Worm (Caenorhabditis elegans) whole organism, L4 larva: Measurements from ENCODE around the gene F15A8.1.

ENCODE experiments used
- ama-1 ChIP-seq: fragments of 150-350 bp; optimal IDR thresholded peaks from 2 replicates; lab custom pipeline; 2014; ENCODE audit warnings: inconsistent platforms, mixed read lengths
- ces-1 ChIP-seq: fragments of 150-350 bp; sonication (generic microtip); optimal IDR thresholded peaks from 4 replicates; lab custom pipeline; 2014; ENCODE audit warnings: missing biosample characterization, missing genetic modification reagents, missing genetic modification characterization
- ctbp-1 ChIP-seq: fragments of 200-800 bp; sonication (Bioruptor generic); IDR thresholded peaks from 2 replicates; pipeline ENCODE4 v1.3.6; 2022; ENCODE audit warnings: missing genetic modification reagents, missing genetic modification characterization, missing compliant biosample characterization
- daf-12 ChIP-seq: fragments of 150-350 bp; optimal IDR thresholded peaks from 2 replicates; lab custom pipeline; 2014; ENCODE audit warnings: missing biosample characterization, missing genetic modification reagents, missing genetic modification characterization
- jun-1 ChIP-seq: fragments of 150-350 bp; optimal IDR thresholded peaks from 2 replicates; lab custom pipeline; 2014; ENCODE audit warnings: missing biosample characterization, missing genetic modification reagents, missing genetic modification characterization
- lin-13 ChIP-seq: fragments of 150-350 bp; optimal IDR thresholded peaks from 2 replicates; lab custom pipeline; 2014; ENCODE audit warnings: missing biosample characterization, missing genetic modification reagents, missing genetic modification characterization
- lsy-2 ChIP-seq, 2 experiments: fragments of 150-350 bp in 1 of 2; sonication (generic microtip) in 1 of 2; optimal IDR thresholded peaks; 2 replicates each; lab custom pipeline; 2014 to 2017; ENCODE audit warnings: missing biosample characterization in 2 of 2, missing genetic modification characterization in 2 of 2
- nhr-237 ChIP-seq: sonication (generic microtip); optimal IDR thresholded peaks from 2 replicates; lab custom pipeline; 2017; ENCODE audit warnings: missing biosample characterization, missing genetic modification characterization
- nhr-28 ChIP-seq: fragments of 150-350 bp; optimal IDR thresholded peaks from 2 replicates; lab custom pipeline; 2014; ENCODE audit warnings: missing biosample characterization, missing genetic modification characterization
- nhr-76 ChIP-seq: fragments of 150-350 bp; optimal IDR thresholded peaks from 2 replicates; lab custom pipeline; 2014; ENCODE audit warnings: missing biosample characterization, missing genetic modification characterization
- nhr-77 ChIP-seq: fragments of 150-350 bp; optimal IDR thresholded peaks from 2 replicates; lab custom pipeline; 2014; ENCODE audit warnings: missing biosample characterization, missing genetic modification characterization
- unc-130 ChIP-seq: sonication (generic microtip); optimal IDR thresholded peaks from 2 replicates; lab custom pipeline; 2016; ENCODE audit warnings: missing genetic modification reagents, missing genetic modification characterization, missing compliant biosample characterization
- unc-62 ChIP-seq, 3 experiments: fragments of 150-350 bp in 1 of 3; sonication (generic microtip); optimal IDR thresholded peaks in 2 of 3; peaks in 1 of 3; 1 replicate in 1 of 3; 2 replicates in 2 of 3; lab custom pipeline; 2014 to 2017; ENCODE audit warnings: missing biosample characterization in 3 of 3, missing genetic modification characterization in 3 of 3, missing genetic modification reagents in 3 of 3, missing genotype in 1 of 3
- ztf-11 ChIP-seq: fragments of 150-350 bp; optimal IDR thresholded peaks from 2 replicates; lab custom pipeline; 2014; ENCODE audit warnings: missing biosample characterization, missing genetic modification characterization

ce11 chrX:4426496-4426895 lies 14.2 kb upstream of the F15A8.1 start:
- no peak for TF ChIP-seq nhr-77 (tag; lab: Kevin White, UChicago)
- no peak for TF ChIP-seq daf-12 (tag; lab: Kevin White, UChicago)
- no peak for TF ChIP-seq unc-130 (GFP tag; lab: Kevin White, UChicago)
- no peak for TF ChIP-seq ces-1 (GFP tag; lab: Kevin White, UChicago)
- TF ChIP-seq lin-13 (GFP tag; lab: Kevin White, UChicago), result no peak
- no peak for TF ChIP-seq nhr-28 (tag; lab: Kevin White, UChicago)
- no peak for TF ChIP-seq ztf-11
- TF ChIP-seq ama-1 (lab: Kevin White, UChicago), result no peak
- TF ChIP-seq nhr-76 (tag; lab: Kevin White, UChicago), result no peak
- no peak for TF ChIP-seq nhr-237 (tag; lab: Kevin White, UChicago)
- no peak for TF ChIP-seq ctbp-1
- no peak for TF ChIP-seq unc-62 (GFP tag; optimal IDR thresholded peaks at IDR 0.05 in 1 of 2; lab: Kevin White, UChicago)
- TF ChIP-seq unc-62 (tag; optimal IDR thresholded peaks at IDR 0.05; lab: Kevin White, UChicago), result no peak
- no peak for TF ChIP-seq lsy-2 (tag; optimal IDR thresholded peaks at IDR 0.05; lab: Kevin White, UChicago)
- no peak for TF ChIP-seq jun-1 (tag; lab: Kevin White, UChicago)
